Fruit fly (Drosophila melanogaster): ENCODE data around the gene Bet3.

Bet3 gene

DNA sequence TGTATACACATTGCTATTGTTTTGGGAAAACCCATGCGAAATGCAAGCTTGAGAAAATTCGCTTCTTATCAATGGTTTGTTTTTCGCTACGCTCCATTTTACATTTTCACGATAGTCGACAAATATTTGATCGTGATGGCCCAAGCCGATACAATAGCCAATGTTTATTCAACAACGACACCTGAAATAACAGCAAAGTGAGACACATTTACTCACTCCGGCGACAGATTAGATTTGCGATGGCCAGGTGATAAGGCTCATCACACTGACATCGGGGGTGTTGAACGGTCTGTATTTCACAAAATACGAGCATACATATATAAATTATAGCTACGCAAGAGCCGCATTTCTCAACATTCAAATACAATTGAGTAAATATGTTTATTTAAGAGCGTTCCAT, 44.9 kb downstream of the Bet3 start:
- TF ChIP-seq CG17801 (GFP tag; optimal IDR thresholded peaks at IDR 0.05; ENCODE audit: partially characterized antibody), result peak; percentile 58

DNA sequence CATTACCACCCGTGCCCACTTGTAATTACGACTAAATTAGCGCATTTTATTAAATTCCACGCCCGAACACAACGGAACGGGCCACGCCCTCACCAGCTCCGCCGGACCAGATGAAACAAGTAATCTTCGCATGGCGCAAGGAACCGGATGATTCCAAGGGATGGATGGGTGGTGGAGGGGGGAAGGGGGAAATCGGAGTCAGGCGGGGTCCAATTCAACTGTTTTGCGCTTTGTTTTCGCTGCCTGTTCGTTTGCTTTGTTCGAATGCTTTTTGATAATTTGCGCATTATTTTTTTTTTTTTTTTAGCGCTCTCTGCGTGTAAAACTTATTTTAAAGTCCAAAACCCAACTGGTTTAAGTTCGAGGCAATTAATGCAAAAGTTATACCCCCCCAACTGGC, 45.4 kb downstream of the Bet3 start:
- TF ChIP-seq CG17801 (GFP tag; optimal IDR thresholded peaks at IDR 0.05; ENCODE audit: partially characterized antibody), result no peak

DNA sequence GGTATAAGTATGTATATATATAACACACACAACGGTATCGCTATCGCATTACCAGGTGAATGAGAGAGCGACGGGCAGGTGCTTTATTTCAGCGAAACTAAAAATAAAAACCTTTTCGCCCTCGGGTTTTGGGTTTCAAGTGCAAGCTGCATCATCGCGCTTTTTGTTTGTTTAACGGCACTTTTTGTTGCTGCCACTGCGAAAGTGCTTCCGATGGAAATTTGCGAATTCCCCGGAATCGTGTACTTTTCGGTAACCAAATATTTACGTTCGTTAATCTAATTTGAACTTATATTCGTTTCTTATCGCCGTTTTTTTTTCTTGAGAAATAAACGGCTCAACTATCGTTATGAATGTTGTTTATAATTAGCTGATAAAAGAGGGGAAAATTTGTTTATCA, 46.0 kb downstream of the Bet3 start:
- peak; percentile 11 for TF ChIP-seq CG17801 (GFP tag; optimal IDR thresholded peaks at IDR 0.05; ENCODE audit: partially characterized antibody)

DNA sequence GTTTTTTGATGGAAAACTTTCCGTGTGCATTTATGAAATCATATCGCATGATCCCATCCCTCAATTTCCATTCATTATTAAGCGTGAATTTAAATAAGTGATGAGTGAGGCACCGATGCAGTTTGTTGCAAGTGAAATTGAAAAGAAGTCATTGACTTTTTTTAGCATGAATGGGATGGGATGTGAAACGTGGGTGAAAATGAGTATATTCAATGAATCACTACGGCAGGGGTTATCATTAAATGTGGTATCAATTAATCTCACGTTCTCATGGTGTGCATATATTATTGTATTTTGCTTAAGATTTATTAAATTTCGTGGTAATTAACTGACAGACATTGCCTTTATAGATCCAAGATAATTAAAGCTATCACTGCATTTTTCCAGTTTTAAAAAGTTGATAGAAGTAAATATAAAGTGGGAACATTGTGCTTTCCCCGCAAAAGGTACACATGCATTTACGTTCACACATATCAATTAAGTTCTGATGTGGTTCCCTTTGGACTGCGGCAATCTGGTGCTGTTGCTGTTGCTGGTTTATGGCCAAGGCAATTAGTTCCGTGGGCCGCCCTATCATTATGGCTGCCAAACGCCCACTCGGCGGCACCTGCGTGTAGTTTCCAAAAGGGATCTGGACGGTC, 50.6 kb downstream of the Bet3 start:
- no peak for TF ChIP-seq CG17801 (GFP tag; optimal IDR thresholded peaks at IDR 0.05; ENCODE audit: partially characterized antibody)

Measured in ovary, adult (tissue).